Fruit fly (Drosophila melanogaster): ENCODE data around the gene salt.
A peak's percentile ranks its signal among the peaks of the same experiment; 100 is the strongest.

Gene salt

DNA sequence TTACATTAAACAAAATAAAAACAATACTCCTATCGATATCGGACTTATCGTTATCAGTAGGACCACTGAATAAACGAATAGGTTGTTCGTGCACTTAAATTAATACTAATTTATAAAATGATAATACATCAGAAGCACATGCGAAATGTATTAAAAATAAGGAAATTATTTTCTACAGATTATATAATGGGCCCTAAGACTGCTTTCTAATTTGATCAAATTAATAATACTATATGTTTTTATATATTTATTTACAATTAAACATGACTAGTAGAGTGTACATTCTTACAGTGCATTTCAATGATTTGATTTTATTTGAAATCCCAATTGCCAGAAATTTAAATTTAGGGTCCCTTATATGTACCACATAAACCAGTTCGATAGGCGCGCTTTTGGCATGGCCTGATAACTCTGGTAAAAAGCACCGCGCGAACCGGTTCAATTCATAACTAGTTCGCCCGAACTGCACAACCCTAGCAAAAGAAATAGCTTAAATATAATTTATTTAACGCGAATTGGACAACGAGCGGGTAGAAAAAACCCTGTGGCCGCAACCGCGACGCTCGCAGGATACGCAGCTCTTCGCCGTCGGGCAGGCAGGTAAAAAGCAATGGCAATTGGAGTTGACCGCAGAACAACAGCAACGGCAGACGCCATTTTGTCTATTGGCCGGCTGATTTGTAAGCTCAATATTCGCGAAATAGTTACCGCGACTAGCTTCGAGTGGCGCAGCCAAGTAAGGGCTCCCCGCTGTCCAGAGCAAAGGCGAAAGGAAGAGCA is 22.3 kb upstream of the salt start, which contains the start of the genes CG2126 and faf (continued):
- TF ChIP-seq Trl (optimal IDR thresholded peaks at IDR 0.05) (no peak), Trl (GFP tag; optimal IDR thresholded peaks at IDR 0.05) (peak; percentile 49), CG2202 (tag; optimal IDR thresholded peaks at IDR 0.05) (peak; percentile 49), Hsf (GFP tag; optimal IDR thresholded peaks at IDR 0.05) (peak; percentile 58), wor (GFP tag; IDR thresholded peaks at IDR 0.05) (peak; percentile 41; the same call in 1 of the 2 replicates), CG1529 (GFP tag; optimal IDR thresholded peaks at IDR 0.05) (peak; percentile 45), CG17568 (GFP tag; optimal IDR thresholded peaks at IDR 0.05) (no peak), cg (GFP tag; optimal IDR thresholded peaks at IDR 0.05) (no peak), sd (tag; optimal IDR thresholded peaks at IDR 0.05) (no peak), CG5245 (GFP tag; optimal IDR thresholded peaks at IDR 0.05) (peak; percentile 70), nerfin-2 (GFP tag; IDR thresholded peaks at IDR 0.05; ENCODE audit: partially characterized antibody) (no peak; the same call in 1 of the 2 replicates), gt (GFP tag; IDR thresholded peaks at IDR 0.05) (peak; percentile 31; the same call in 1 of the 2 replicates), Dp (GFP tag; optimal IDR thresholded peaks at IDR 0.05) (peak; percentile 44), Rfx (GFP tag; IDR thresholded peaks at IDR 0.05) (peak; percentile 86), Hmr (GFP tag; optimal IDR thresholded peaks at IDR 0.05) (peak; percentile 77), nom (GFP tag; optimal IDR thresholded peaks at IDR 0.05) (peak; percentile 13), Kr (GFP tag; optimal IDR thresholded peaks at IDR 0.05) (no peak), shn (GFP tag; optimal IDR thresholded peaks at IDR 0.05) (no peak), ftz-f1 (GFP tag; optimal IDR thresholded peaks at IDR 0.05) (no peak), CG17802 (tag; optimal IDR thresholded peaks at IDR 0.05) (peak; percentile 35), seq (GFP tag; IDR thresholded peaks at IDR 0.05) (peak; percentile 58), ken (GFP tag; IDR thresholded peaks at IDR 0.05) (peak; percentile 65; the same call in 1 of the 3 replicates), chn (GFP tag; optimal IDR thresholded peaks at IDR 0.05) (peak; percentile 68), pros (GFP tag; optimal IDR thresholded peaks at IDR 0.05) (no peak), CG10979 (tag; optimal IDR thresholded peaks at IDR 0.05) (peak; percentile 72), trh (GFP tag; optimal IDR thresholded peaks at IDR 0.05) (peak; percentile 63), Poxn (GFP tag; IDR thresholded peaks at IDR 0.05) (peak; percentile 47), CG3838 (GFP tag; optimal IDR thresholded peaks at IDR 0.05) (no peak), CG14965 (GFP tag; optimal IDR thresholded peaks at IDR 0.05; ENCODE audit: borderline replicate concordance) (no peak), CG5180 (GFP tag; optimal IDR thresholded peaks at IDR 0.05) (peak; percentile 41), tna (GFP tag; IDR thresholded peaks at IDR 0.05; ENCODE audit: partially characterized antibody) (no peak; the same call in 1 of the 2 replicates), pnt (GFP tag; optimal IDR thresholded peaks at IDR 0.05) (peak; percentile 32), row (GFP tag; IDR thresholded peaks at IDR 0.05) (peak; percentile 84), maf-S (GFP tag; optimal IDR thresholded peaks at IDR 0.05) (peak; percentile 27), CG3163 (GFP tag; optimal IDR thresholded peaks at IDR 0.05) (no peak), CG12219 (GFP tag; optimal IDR thresholded peaks at IDR 0.05) (peak; percentile 33), E2f2 (GFP tag; IDR thresholded peaks at IDR 0.05) (peak; percentile 51), CG13894 (tag; optimal IDR thresholded peaks at IDR 0.05) (no peak), Hey (tag; optimal IDR thresholded peaks at IDR 0.05) (no peak), cas (GFP tag; IDR thresholded peaks at IDR 0.05) (peak; percentile 60; the same call in 1 of the 2 replicates), repo (GFP tag; optimal IDR thresholded peaks at IDR 0.05) (peak; percentile 17), Optix (GFP tag; IDR thresholded peaks at IDR 0.05) (no peak; the same call in 2 of the 3 replicates), H15 (GFP tag; IDR thresholded peaks at IDR 0.05) (peak; percentile 55; the same call in 1 of the 3 replicates), Meics (GFP tag; optimal IDR thresholded peaks at IDR 0.05) (peak; percentile 74), fd102C (GFP tag; optimal IDR thresholded peaks at IDR 0.05) (no peak), en (GFP tag; optimal IDR thresholded peaks at IDR 0.05) (no peak), NC2β (GFP tag; optimal IDR thresholded peaks at IDR 0.05) (peak; percentile 49), CG42726 (GFP tag; IDR thresholded peaks at IDR 0.05; ENCODE audit: partially characterized antibody) (0 out of 2 replicates have a peak, but pooled peaks have one; percentile 7), CG18764 (GFP tag; optimal IDR thresholded peaks at IDR 0.05) (peak; percentile 73)

All from whole organism, embryonic.